Fruit fly (Drosophila melanogaster) whole organism, embryonic: Measurements from ENCODE around the gene CG10298.

Experiments used
- ATbp ChIP-seq: fragments of 200-800 bp; sonication (Bioruptor generic); optimal IDR thresholded peaks from 2 replicates; lab custom pipeline; 2017; ENCODE audit warnings: missing biosample characterization, mild to moderate bottlenecking, missing genetic modification characterization, missing genetic modification reagents
- Atf6 ChIP-seq: fragments of 200-800 bp; sonication (Bioruptor generic); IDR thresholded peaks from 2 replicates; pipeline ENCODE4 v1.3.6; 2022; ENCODE audit warnings: missing biosample characterization, missing genetic modification characterization
- BEAF-32 ChIP-seq: fragments of 200-800 bp; sonication (Bioruptor generic); optimal IDR thresholded peaks from 3 replicates; lab custom pipeline; 2017; ENCODE audit warnings: missing biosample characterization, missing genetic modification characterization, mild to moderate bottlenecking, moderate library complexity, missing genetic modification reagents
- CG11093 ChIP-seq: fragments of 200-800 bp; sonication (Bioruptor generic); IDR thresholded peaks from 3 replicates; pipeline ENCODE4 v1.3.6; 2022; ENCODE audit warnings: missing biosample characterization, missing genetic modification characterization
- CG11504 ChIP-seq: fragments of 200-800 bp; sonication (Bioruptor generic); optimal IDR thresholded peaks from 3 replicates; lab custom pipeline; 2019; ENCODE audit warnings: missing biosample characterization, mild to moderate bottlenecking, missing genetic modification characterization, moderate library complexity
- CG11560 ChIP-seq: fragments of 200-800 bp; sonication (Bioruptor generic); IDR thresholded peaks from 3 replicates; pipeline ENCODE4 v1.3.6; 2022; ENCODE audit warnings: missing biosample characterization, missing genetic modification characterization
- CG11695 ChIP-seq: fragments of 200-800 bp; sonication (Bioruptor generic); IDR thresholded peaks from 3 replicates; pipeline ENCODE4 v1.3.6; 2022; ENCODE audit warnings: missing biosample characterization, missing genetic modification characterization
- CG14710 ChIP-seq: fragments of 200-800 bp; sonication (Bioruptor generic); optimal IDR thresholded peaks from 3 replicates; lab custom pipeline; 2019; ENCODE audit warnings: missing biosample characterization, mild to moderate bottlenecking, missing genetic modification characterization, moderate library complexity
- CG17359 ChIP-seq: fragments of 200-800 bp; sonication (Bioruptor generic); optimal IDR thresholded peaks from 3 replicates; lab custom pipeline; 2018; ENCODE audit warnings: missing biosample characterization, mild to moderate bottlenecking, missing genetic modification characterization, moderate library complexity
- CG17361 ChIP-seq: fragments of 200-800 bp; sonication (Bioruptor generic); IDR thresholded peaks from 3 replicates; pipeline ENCODE4 v1.3.6; 2022; ENCODE audit warnings: missing biosample characterization, missing genetic modification characterization
- CG17829 ChIP-seq: fragments of 200-800 bp; optimal IDR thresholded peaks from 2 replicates; lab custom pipeline; 2019; ENCODE audit warnings: missing biosample characterization, mild to moderate bottlenecking, missing genetic modification characterization, moderate library complexity
- CG2889 ChIP-seq: fragments of 200-800 bp; sonication (Bioruptor generic); IDR thresholded peaks from 3 replicates; pipeline ENCODE4 v1.3.6; 2022; ENCODE audit warnings: missing biosample characterization, missing genetic modification characterization
- CG32767 ChIP-seq: fragments of 200-800 bp; sonication (Bioruptor generic); IDR thresholded peaks from 2 replicates; pipeline ENCODE4 v1.3.6; 2022; ENCODE audit warnings: missing biosample characterization, missing genetic modification characterization
- CG3847 ChIP-seq: fragments of 200-800 bp; sonication (Bioruptor generic); IDR thresholded peaks from 2 replicates; pipeline ENCODE4 v1.3.6; 2022; ENCODE audit warnings: missing biosample characterization, missing genetic modification characterization
- CG6654 ChIP-seq: fragments of 200-800 bp; sonication (Bioruptor generic); optimal IDR thresholded peaks from 2 replicates; lab custom pipeline; 2017; ENCODE audit warnings: missing biosample characterization, mild to moderate bottlenecking, missing genetic modification characterization
- CG7271 ChIP-seq: fragments of 200-800 bp; sonication (Bioruptor generic); optimal IDR thresholded peaks from 2 replicates; lab custom pipeline; 2018; ENCODE audit warnings: missing biosample characterization, mild to moderate bottlenecking, missing genetic modification characterization, moderate library complexity
- CG8765 ChIP-seq: fragments of 200-800 bp; sonication (Bioruptor generic); IDR thresholded peaks from 2 replicates; pipeline ENCODE4 v1.3.6; 2022; ENCODE audit warnings: missing biosample characterization, missing genetic modification characterization
- Chrac-16 ChIP-seq: fragments of 200-800 bp; sonication (Bioruptor generic); optimal IDR thresholded peaks from 3 replicates; lab custom pipeline; 2016; ENCODE audit warnings: missing biosample characterization, missing genetic modification characterization
- Dfd ChIP-seq, 2 experiments: fragments of >200 bp; optimal IDR thresholded peaks; 2 replicates each; lab custom pipeline; 2017; ENCODE audit warnings: missing biosample characterization in 2 of 2, missing genetic modification characterization in 2 of 2
- Elba2 ChIP-seq: fragments of 200-800 bp; sonication (Bioruptor generic); optimal IDR thresholded peaks from 3 replicates; lab custom pipeline; 2016; ENCODE audit warnings: missing biosample characterization, missing genetic modification characterization
- Hand ChIP-seq: fragments of 200-800 bp; sonication (Bioruptor generic); optimal IDR thresholded peaks from 2 replicates; lab custom pipeline; 2017; ENCODE audit warnings: mild to moderate bottlenecking, missing biosample characterization, missing genetic modification reagents, missing genetic modification characterization
- Hey ChIP-seq: fragments of 200-800 bp; sonication (Bioruptor generic); optimal IDR thresholded peaks from 3 replicates; lab custom pipeline; 2018; ENCODE audit warnings: missing biosample characterization, mild to moderate bottlenecking, missing genetic modification characterization
- HmgD ChIP-seq: fragments of 200-800 bp; sonication (Bioruptor generic); optimal IDR thresholded peaks from 3 replicates; lab custom pipeline; 2016; ENCODE audit warnings: missing biosample characterization, missing genetic modification characterization
- NC2α ChIP-seq: fragments of 200-800 bp; sonication (Bioruptor generic); optimal IDR thresholded peaks from 2 replicates; lab custom pipeline; 2016; ENCODE audit warnings: missing biosample characterization, missing genetic modification characterization
- Neu2 ChIP-seq: fragments of 200-800 bp; sonication (Bioruptor generic); optimal IDR thresholded peaks from 3 replicates; lab custom pipeline; 2016; ENCODE audit warnings: missing biosample characterization, missing genetic modification characterization, borderline replicate concordance
- NfI ChIP-seq: fragments of 200-800 bp; sonication (Bioruptor generic); optimal IDR thresholded peaks from 3 replicates; lab custom pipeline; 2018; ENCODE audit warnings: missing biosample characterization, mild to moderate bottlenecking, missing genetic modification characterization, moderate library complexity
- Oli ChIP-seq: fragments of 200-800 bp; sonication (Bioruptor generic); optimal IDR thresholded peaks from 2 replicates; lab custom pipeline; 2018; ENCODE audit warnings: missing biosample characterization, mild to moderate bottlenecking, missing genetic modification characterization, moderate library complexity
- Opbp ChIP-seq: fragments of 200-800 bp; sonication (Bioruptor generic); IDR thresholded peaks from 3 replicates; pipeline ENCODE4 v1.3.6; 2022; ENCODE audit warnings: missing biosample characterization, missing genetic modification characterization; ENCODE audit not compliant: partially characterized antibody
- Poxn ChIP-seq: fragments of 200-800 bp; sonication (Bioruptor generic); IDR thresholded peaks from 2 replicates; pipeline ENCODE4 v1.3.6; 2022; ENCODE audit warnings: missing biosample characterization, missing genetic modification characterization
- Six4 ChIP-seq: fragments of 200-800 bp; sonication (Bioruptor generic); optimal IDR thresholded peaks from 2 replicates; lab custom pipeline; 2016; ENCODE audit warnings: missing biosample characterization, missing genetic modification characterization
- Vsx1 ChIP-seq: fragments of 200-800 bp; sonication (Bioruptor generic); optimal IDR thresholded peaks from 2 replicates; lab custom pipeline; 2017; ENCODE audit warnings: missing biosample characterization, mild to moderate bottlenecking, missing genetic modification characterization, missing genetic modification reagents
- cad ChIP-seq: fragments of >200 bp; optimal IDR thresholded peaks from 2 replicates; lab custom pipeline; 2017; ENCODE audit warnings: missing biosample characterization, missing genetic modification characterization
- cg ChIP-seq: fragments of 200-800 bp; sonication (Bioruptor generic); optimal IDR thresholded peaks from 3 replicates; lab custom pipeline; 2019; ENCODE audit warnings: missing biosample characterization, mild to moderate bottlenecking, missing genetic modification characterization, moderate library complexity
- crc ChIP-seq: fragments of 200-800 bp; sonication (Bioruptor generic); optimal IDR thresholded peaks from 2 replicates; lab custom pipeline; 2016; ENCODE audit warnings: missing biosample characterization, missing genetic modification characterization
- dmrt11E ChIP-seq: fragments of 200-800 bp; sonication (Bioruptor generic); optimal IDR thresholded peaks from 3 replicates; lab custom pipeline; 2018; ENCODE audit warnings: missing biosample characterization, mild to moderate bottlenecking, missing genetic modification characterization, moderate library complexity
- emc ChIP-seq: fragments of 200-800 bp; sonication (Bioruptor generic); optimal IDR thresholded peaks from 2 replicates; lab custom pipeline; 2016; ENCODE audit warnings: missing biosample characterization, missing genetic modification characterization
- fd102C ChIP-seq: fragments of 200-800 bp; sonication (Bioruptor generic); optimal IDR thresholded peaks from 2 replicates; lab custom pipeline; 2018; ENCODE audit warnings: missing biosample characterization, mild to moderate bottlenecking, missing genetic modification characterization, moderate library complexity
- gro ChIP-seq: fragments of 200-800 bp; sonication (Bioruptor generic); optimal IDR thresholded peaks from 2 replicates; lab custom pipeline; 2016; ENCODE audit warnings: missing biosample characterization, missing genetic modification characterization
- gt ChIP-seq: fragments of 200-800 bp; sonication (Bioruptor generic); IDR thresholded peaks from 2 replicates; pipeline ENCODE4 v1.3.6; 2022; ENCODE audit warnings: missing biosample characterization, missing genetic modification characterization
- inv ChIP-seq: fragments of 200-800 bp; sonication (Bioruptor generic); IDR thresholded peaks from 2 replicates; pipeline ENCODE4 v1.3.6; 2022; ENCODE audit warnings: missing biosample characterization, missing genetic modification characterization; ENCODE audit not compliant: partially characterized antibody
- kay ChIP-seq: fragments of 200-800 bp; sonication (Bioruptor generic); optimal IDR thresholded peaks from 2 replicates; lab custom pipeline; 2016; ENCODE audit warnings: missing biosample characterization, missing genetic modification characterization
- ken ChIP-seq: fragments of 200-800 bp; sonication (Bioruptor generic); IDR thresholded peaks from 3 replicates; pipeline ENCODE4 v1.3.6; 2022; ENCODE audit warnings: missing biosample characterization, missing genetic modification characterization
- mirr ChIP-seq: fragments of 200-800 bp; sonication (Bioruptor generic); optimal IDR thresholded peaks from 3 replicates; lab custom pipeline; 2018; ENCODE audit warnings: missing biosample characterization, mild to moderate bottlenecking, missing genetic modification characterization
- nom ChIP-seq: fragments of 200-800 bp; sonication (Bioruptor generic); optimal IDR thresholded peaks from 2 replicates; lab custom pipeline; 2017; ENCODE audit warnings: missing biosample characterization, missing genetic modification characterization, mild to moderate bottlenecking, moderate library complexity, missing genetic modification reagents
- pan ChIP-seq, 4 experiments: fragments of >200 bp in 3 of 4; fragments of 200-800 bp in 1 of 4; sonication (Bioruptor generic) in 1 of 4; optimal IDR thresholded peaks in 3 of 4; IDR thresholded peaks in 1 of 4; 2 replicates each; pipeline versions ENCODE4 v1.3.6 to Lab custom; 2017 to 2022; ENCODE audit warnings: missing biosample characterization in 2 of 4, missing genetic modification characterization in 2 of 4, mixed read lengths in 1 of 4
- psq ChIP-seq: fragments of 200-800 bp; sonication (Bioruptor generic); optimal IDR thresholded peaks from 2 replicates; lab custom pipeline; 2017; ENCODE audit warnings: missing biosample characterization, missing genetic modification characterization
- stc ChIP-seq: fragments of 200-800 bp; sonication (Bioruptor generic); IDR thresholded peaks from 2 replicates; pipeline ENCODE4 v1.3.6; 2022; ENCODE audit warnings: missing biosample characterization, missing genetic modification characterization
- unc-4 ChIP-seq: fragments of 200-800 bp; sonication (Bioruptor generic); IDR thresholded peaks from 2 replicates; pipeline ENCODE4 v1.3.6; 2022; ENCODE audit warnings: missing biosample characterization, missing genetic modification characterization; ENCODE audit not compliant: partially characterized antibody
- unpg ChIP-seq: fragments of 200-800 bp; sonication (Bioruptor generic); optimal IDR thresholded peaks from 3 replicates; lab custom pipeline; 2018; ENCODE audit warnings: missing biosample characterization, mild to moderate bottlenecking, missing genetic modification characterization, moderate library complexity
- vfl ChIP-seq: fragments of 200-800 bp; sonication (Bioruptor generic); optimal IDR thresholded peaks from 2 replicates; lab custom pipeline; 2016; ENCODE audit warnings: missing biosample characterization, missing genetic modification characterization
- wdn ChIP-seq: fragments of 200-800 bp; sonication (Bioruptor generic); IDR thresholded peaks from 2 replicates; pipeline ENCODE4 v1.3.6; 2022; ENCODE audit warnings: missing biosample characterization, missing genetic modification characterization

Gene CG10298

DNA sequence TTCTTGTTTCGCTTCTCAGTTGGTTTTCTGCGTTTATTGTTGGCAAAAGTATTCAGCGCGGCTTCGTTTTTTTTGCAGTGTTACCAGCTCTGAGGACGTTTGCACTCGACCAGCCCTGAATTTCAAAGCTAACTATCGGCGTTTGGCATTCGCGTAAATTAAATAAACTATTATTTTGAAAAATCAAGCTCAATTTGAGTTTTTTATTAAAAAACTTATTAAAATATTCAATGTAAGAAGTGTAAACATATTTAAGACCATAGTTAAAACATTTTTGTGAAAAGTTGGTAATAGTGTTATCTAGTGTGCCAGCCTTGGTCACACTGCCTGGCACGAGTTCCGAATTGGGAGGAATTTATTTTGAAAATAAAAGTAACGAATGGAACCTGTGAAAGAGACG lies 3.0 kb downstream of the CG10298 start, which contains the start of the genes SmD2 and CG18048 (continued):
- TF ChIP-seq Opbp (GFP tag; lab: Robert Waterston, UW) (peak; percentile 65; the same call in 1 of the 3 replicates), Neu2 (GFP tag; lab: Kevin White, UChicago) (no peak), CG17361 (GFP tag; lab: Robert Waterston, UW) (peak; percentile 57; the same call in 1 of the 3 replicates), HmgD (no peak), CG2889 (GFP tag; lab: Robert Waterston, UW) (no peak), CG8765 (GFP tag; lab: Robert Waterston, UW) (no peak), CG17829 (peak; percentile 45), ATbp (GFP tag; lab: Kevin White, UChicago) (no peak), psq (GFP tag; lab: Kevin White, UChicago) (no peak), NC2α (no peak), Hand (GFP tag; lab: Kevin White, UChicago) (no peak), Elba2 (GFP tag; lab: Kevin White, UChicago) (peak; percentile 91), Oli (tag; lab: Kevin White, UChicago) (no peak), kay (GFP tag; lab: Kevin White, UChicago) (no peak), ken (GFP tag; lab: Robert Waterston, UW) (no peak), CG11695 (GFP tag; lab: Robert Waterston, UW) (no peak), mirr (GFP tag; lab: Kevin White, UChicago) (no peak), Six4 (GFP tag; lab: Kevin White, UChicago) (no peak), Dfd (GFP tag; optimal IDR thresholded peaks at IDR 0.05; lab: Kevin White, UChicago) (no peak), unpg (no peak), fd102C (GFP tag; lab: Kevin White, UChicago) (no peak), CG11504 (peak; percentile 38), stc (GFP tag; lab: Robert Waterston, UW) (no peak), NfI (no peak), CG14710 (tag; lab: Kevin White, UChicago) (peak; percentile 78), Vsx1 (GFP tag; lab: Kevin White, UChicago) (no peak), wdn (GFP tag; lab: Robert Waterston, UW) (no peak), nom (GFP tag; lab: Kevin White, UChicago) (no peak), CG7271 (tag; lab: Kevin White, UChicago) (no peak), CG6654 (GFP tag; lab: Kevin White, UChicago) (no peak), CG11093 (GFP tag; lab: Robert Waterston, UW) (no peak), cg (GFP tag; lab: Kevin White, UChicago) (no peak), Poxn (GFP tag; lab: Robert Waterston, UW) (no peak), vfl (GFP tag; lab: Kevin White, UChicago) (no peak), inv (GFP tag; lab: Robert Waterston, UW) (peak; percentile 75), dmrt11E (tag; lab: Kevin White, UChicago) (no peak), CG11560 (tag; lab: Robert Waterston, UW) (no peak), gro (GFP tag; lab: Kevin White, UChicago) (no peak), Hey (tag; lab: Kevin White, UChicago) (no peak), BEAF-32 (GFP tag; lab: Kevin White, UChicago) (peak; percentile 88), gt (GFP tag; lab: Robert Waterston, UW) (no peak), Chrac-16 (GFP tag; lab: Kevin White, UChicago) (peak; percentile 5), crc (GFP tag; lab: Kevin White, UChicago) (no peak), CG17359 (tag; lab: Kevin White, UChicago) (no peak), unc-4 (GFP tag; lab: Robert Waterston, UW) (peak; percentile 79), pan (optimal IDR thresholded peaks at IDR 0.05; lab: Kevin White, UChicago) (no peak), pan (GFP tag; optimal IDR thresholded peaks at IDR 0.05 in 1 of 2, IDR thresholded peaks at IDR 0.05 in 1 of 2) (no peak), Atf6 (no peak), emc (GFP tag; lab: Kevin White, UChicago) (no peak), CG32767 (GFP tag; lab: Robert Waterston, UW) (no peak), CG3847 (GFP tag; lab: Robert Waterston, UW) (peak; percentile 54; the same call in 1 of the 2 replicates), cad (GFP tag; lab: Kevin White, UChicago) (no peak)
